Worm (Caenorhabditis elegans) whole organism, L1 larva: ENCODE data around the gene T07E3.2.

Experiments used
- C04F5.9 ChIP-seq: sonication (generic microtip); optimal IDR thresholded peaks from 2 replicates; lab custom pipeline; 2016; ENCODE audit warnings: missing genetic modification characterization, missing compliant biosample characterization
- C16A3.4 ChIP-seq: fragments of 150-350 bp; optimal IDR thresholded peaks from 2 replicates; lab custom pipeline; 2014; ENCODE audit warnings: missing biosample characterization, missing genetic modification characterization
- F16B12.6 ChIP-seq: fragments of 150-350 bp; optimal IDR thresholded peaks from 2 replicates; lab custom pipeline; 2014; ENCODE audit warnings: missing biosample characterization, missing genetic modification characterization
- Y116A8C.19 ChIP-seq: sonication (generic microtip); optimal IDR thresholded peaks from 2 replicates; lab custom pipeline; 2016; ENCODE audit warnings: missing compliant biosample characterization, missing genetic modification characterization, borderline replicate concordance
- alr-1 ChIP-seq: fragments of 200-800 bp; sonication (Bioruptor generic); optimal IDR thresholded peaks from 2 replicates; lab custom pipeline; 2018; ENCODE audit warnings: borderline replicate concordance, mild to moderate bottlenecking, missing genetic modification characterization, missing compliant biosample characterization
- aly-2 ChIP-seq: fragments of 150-350 bp; optimal IDR thresholded peaks from 2 replicates; lab custom pipeline; 2014; ENCODE audit warnings: missing biosample characterization, missing genetic modification characterization
- ceh-82 ChIP-seq, 3 experiments: fragments of 150-350 bp in 1 of 3; sonication (generic microtip) in 2 of 3; optimal IDR thresholded peaks; 2 replicates each; lab custom pipeline; 2014 to 2017; ENCODE audit warnings: missing biosample characterization in 3 of 3, missing genetic modification characterization in 3 of 3
- ceh-88 ChIP-seq: fragments of 200-800 bp; sonication (Bioruptor generic); IDR thresholded peaks from 2 replicates; pipeline ENCODE4 v1.3.6; 2022; ENCODE audit warnings: missing genetic modification characterization, missing compliant biosample characterization
- ces-1 ChIP-seq: fragments of 150-350 bp; optimal IDR thresholded peaks from 2 replicates; lab custom pipeline; 2014; ENCODE audit warnings: missing biosample characterization, missing genetic modification reagents, missing genetic modification characterization
- dsc-1 ChIP-seq: sonication (generic microtip); optimal IDR thresholded peaks from 2 replicates; lab custom pipeline; 2016; ENCODE audit warnings: mild to moderate bottlenecking, missing genetic modification characterization, missing compliant biosample characterization
- efl-1 ChIP-seq, 4 experiments: fragments of 150-350 bp; optimal IDR thresholded peaks in 3 of 4; peaks in 1 of 4; 1 replicate in 1 of 4; 2 replicates in 3 of 4; lab custom pipeline; 2014; ENCODE audit warnings: missing biosample characterization in 2 of 4, missing genetic modification characterization in 2 of 4, missing genetic modification reagents in 2 of 4
- efl-3 ChIP-seq: fragments of 200-800 bp; sonication (Bioruptor generic); optimal IDR thresholded peaks from 2 replicates; lab custom pipeline; 2018; ENCODE audit warnings: mild to moderate bottlenecking, missing genetic modification characterization, missing compliant biosample characterization
- egl-13 ChIP-seq: sonication (generic microtip); optimal IDR thresholded peaks from 2 replicates; lab custom pipeline; 2016; ENCODE audit warnings: missing genotype, missing genetic modification reagents, missing genetic modification characterization, missing compliant biosample characterization
- egl-27 ChIP-seq, 2 experiments: fragments of 150-350 bp in 1 of 2; sonication (generic microtip); optimal IDR thresholded peaks; 3 replicates each; lab custom pipeline; 2017 to 2018; ENCODE audit warnings: missing biosample characterization in 2 of 2, missing genetic modification characterization in 2 of 2, missing genetic modification reagents in 2 of 2
- elt-2 ChIP-seq: sonication (generic microtip); optimal IDR thresholded peaks from 2 replicates; lab custom pipeline; 2016; ENCODE audit warnings: missing genetic modification characterization, mild to moderate bottlenecking, inconsistent platforms, missing compliant biosample characterization, missing genetic modification reagents
- elt-3 ChIP-seq, 6 experiments: fragments of 150-350 bp in 1 of 6; sonication (generic microtip); optimal IDR thresholded peaks; 2 replicates each; lab custom pipeline; 2017 to 2018; ENCODE audit warnings: missing biosample characterization in 6 of 6, missing genetic modification characterization in 6 of 6, inconsistent platforms in 1 of 6
- ets-5 ChIP-seq: fragments of 200-800 bp; sonication (Bioruptor generic); IDR thresholded peaks from 2 replicates; pipeline ENCODE4 v1.3.6; 2022; ENCODE audit warnings: missing genetic modification characterization, missing compliant biosample characterization
- fkh-8 ChIP-seq: sonication (generic microtip); optimal IDR thresholded peaks from 2 replicates; lab custom pipeline; 2016; ENCODE audit warnings: mild to moderate bottlenecking, missing genetic modification characterization, missing compliant biosample characterization
- fos-1 ChIP-seq: fragments of 150-350 bp; optimal IDR thresholded peaks from 2 replicates; lab custom pipeline; 2014; ENCODE audit warnings: missing biosample characterization, missing genetic modification characterization
- hpl-2 ChIP-seq: fragments of 150-350 bp; optimal IDR thresholded peaks from 2 replicates; lab custom pipeline; 2014; ENCODE audit warnings: missing biosample characterization, missing genetic modification reagents, missing genetic modification characterization
- isw-1 ChIP-seq: fragments of 200-800 bp; sonication (Bioruptor generic); IDR thresholded peaks from 2 replicates; pipeline ENCODE4 v1.3.6; 2022; ENCODE audit warnings: missing genetic modification characterization, missing compliant biosample characterization
- jun-1 ChIP-seq: fragments of 150-350 bp; optimal IDR thresholded peaks from 2 replicates; lab custom pipeline; 2014; ENCODE audit warnings: missing biosample characterization, missing genetic modification reagents, missing genetic modification characterization
- lin-13 ChIP-seq: fragments of 150-350 bp; optimal IDR thresholded peaks from 2 replicates; lab custom pipeline; 2014; ENCODE audit warnings: missing biosample characterization, missing genetic modification reagents, missing genetic modification characterization
- lin-14 ChIP-seq: fragments of 200-800 bp; sonication (Bioruptor generic); optimal IDR thresholded peaks from 2 replicates; lab custom pipeline; 2018; ENCODE audit warnings: mild to moderate bottlenecking, missing genetic modification characterization, moderate library complexity, missing compliant biosample characterization
- lin-15B ChIP-seq: fragments of 150-350 bp; sonication (generic microtip); optimal IDR thresholded peaks from 3 replicates; lab custom pipeline; 2014; ENCODE audit warnings: missing biosample characterization, missing genetic modification characterization
- lin-35 ChIP-seq, 2 experiments: fragments of 150-350 bp; optimal IDR thresholded peaks; 2 replicates each; lab custom pipeline; 2014; ENCODE audit warnings: missing biosample characterization in 2 of 2, missing genetic modification characterization in 2 of 2, missing genetic modification reagents in 2 of 2
- lin-39 ChIP-seq: fragments of 150-350 bp; optimal IDR thresholded peaks from 2 replicates; lab custom pipeline; 2014; ENCODE audit warnings: missing biosample characterization, missing genetic modification reagents, missing genetic modification characterization
- lsy-2 ChIP-seq, 2 experiments: fragments of 150-350 bp; optimal IDR thresholded peaks; 2 replicates each; lab custom pipeline; 2014; ENCODE audit warnings: missing biosample characterization in 2 of 2, missing genetic modification characterization in 2 of 2
- mab-9 ChIP-seq: fragments of 200-800 bp; sonication (Bioruptor generic); IDR thresholded peaks from 2 replicates; pipeline ENCODE4 v1.3.6; 2022; ENCODE audit warnings: missing genetic modification reagents, missing genetic modification characterization, missing compliant biosample characterization
- mdl-1 ChIP-seq, 2 experiments: fragments of 150-350 bp; optimal IDR thresholded peaks; 2 replicates each; lab custom pipeline; 2014 to 2017; ENCODE audit warnings: missing biosample characterization in 2 of 2, missing genetic modification characterization in 2 of 2, inconsistent platforms in 1 of 2
- mef-2 ChIP-seq: fragments of 150-350 bp; optimal IDR thresholded peaks from 2 replicates; lab custom pipeline; 2014; ENCODE audit warnings: missing biosample characterization, missing genetic modification characterization
- nhr-12 ChIP-seq: sonication (generic microtip); optimal IDR thresholded peaks from 2 replicates; lab custom pipeline; 2017; ENCODE audit warnings: missing biosample characterization, missing genetic modification characterization
- nhr-20 ChIP-seq: sonication (generic microtip); optimal IDR thresholded peaks from 2 replicates; lab custom pipeline; 2016; ENCODE audit warnings: mild to moderate bottlenecking, missing genetic modification characterization, missing compliant biosample characterization
- nhr-237 ChIP-seq: fragments of 150-350 bp; optimal IDR thresholded peaks from 2 replicates; lab custom pipeline; 2014; ENCODE audit warnings: missing biosample characterization, missing genetic modification characterization
- nhr-47 ChIP-seq: sonication (generic microtip); optimal IDR thresholded peaks from 2 replicates; lab custom pipeline; 2016; ENCODE audit warnings: mild to moderate bottlenecking, missing genetic modification characterization, moderate library complexity, missing compliant biosample characterization
- nhr-71 ChIP-seq: sonication (generic microtip); optimal IDR thresholded peaks from 2 replicates; lab custom pipeline; 2016; ENCODE audit warnings: mild to moderate bottlenecking, missing genetic modification characterization, moderate library complexity, missing compliant biosample characterization
- nhr-76 ChIP-seq: sonication (generic microtip); optimal IDR thresholded peaks from 2 replicates; lab custom pipeline; 2017; ENCODE audit warnings: missing biosample characterization, missing genetic modification characterization
- nhr-77 ChIP-seq: fragments of 150-350 bp; optimal IDR thresholded peaks from 2 replicates; lab custom pipeline; 2014; ENCODE audit warnings: missing biosample characterization, missing genetic modification characterization
- nhr-85 ChIP-seq: sonication (generic microtip); peaks from one replicate; lab custom pipeline; 2016; ENCODE audit warnings: missing genetic modification characterization, inconsistent platforms, missing compliant biosample characterization
- nhr-90 ChIP-seq: sonication (generic microtip); optimal IDR thresholded peaks from 2 replicates; lab custom pipeline; 2016; ENCODE audit warnings: mild to moderate bottlenecking, missing genetic modification characterization, missing compliant biosample characterization; ENCODE audit not compliant: poor library complexity
- pax-3 ChIP-seq: fragments of 200-800 bp; sonication (Bioruptor generic); optimal IDR thresholded peaks from 2 replicates; lab custom pipeline; 2018; ENCODE audit warnings: mild to moderate bottlenecking, missing genetic modification characterization, moderate library complexity, missing compliant biosample characterization
- pqm-1 ChIP-seq: sonication (generic microtip); optimal IDR thresholded peaks from 3 replicates; lab custom pipeline; 2017; ENCODE audit warnings: missing biosample characterization, missing genetic modification characterization
- rnt-1 ChIP-seq: sonication (generic microtip); optimal IDR thresholded peaks from 2 replicates; lab custom pipeline; 2016; ENCODE audit warnings: mild to moderate bottlenecking, missing genetic modification characterization, moderate library complexity, missing compliant biosample characterization
- snpc-4 ChIP-seq: fragments of 150-350 bp; optimal IDR thresholded peaks from 2 replicates; lab custom pipeline; 2014; ENCODE audit warnings: missing biosample characterization, missing genetic modification characterization
- swsn-7 ChIP-seq: sonication (generic microtip); optimal IDR thresholded peaks from 2 replicates; lab custom pipeline; 2016; ENCODE audit warnings: missing genetic modification characterization, missing compliant biosample characterization
- tlp-1 ChIP-seq: fragments of 150-350 bp; optimal IDR thresholded peaks from 2 replicates; lab custom pipeline; 2014; ENCODE audit warnings: missing biosample characterization, missing genetic modification characterization
- unc-30 ChIP-seq: sonication (generic microtip); optimal IDR thresholded peaks from 2 replicates; lab custom pipeline; 2017; ENCODE audit warnings: missing biosample characterization, missing genetic modification characterization
- unc-86 ChIP-seq: sonication (generic microtip); optimal IDR thresholded peaks from 2 replicates; lab custom pipeline; 2016; ENCODE audit warnings: missing genetic modification characterization, missing compliant biosample characterization
- vab-15 ChIP-seq: sonication (generic microtip); optimal IDR thresholded peaks from 2 replicates; lab custom pipeline; 2017; ENCODE audit warnings: missing genotype, mild to moderate bottlenecking, missing genetic modification characterization, missing compliant biosample characterization
- zip-4 ChIP-seq: fragments of 200-800 bp; sonication (Bioruptor generic); optimal IDR thresholded peaks from 2 replicates; lab custom pipeline; 2018; ENCODE audit warnings: mild to moderate bottlenecking, missing genetic modification characterization, moderate library complexity, missing compliant biosample characterization
- ztf-11 ChIP-seq, 2 experiments: sonication (generic microtip); optimal IDR thresholded peaks; 2 replicates each; lab custom pipeline; 2016 to 2017; ENCODE audit warnings: missing genetic modification characterization in 2 of 2, missing biosample characterization in 1 of 2, missing compliant biosample characterization in 1 of 2
- ztf-4 ChIP-seq: fragments of 150-350 bp; optimal IDR thresholded peaks from 2 replicates; lab custom pipeline; 2014; ENCODE audit warnings: missing biosample characterization, missing genetic modification characterization

T07E3.2 gene

DNA sequence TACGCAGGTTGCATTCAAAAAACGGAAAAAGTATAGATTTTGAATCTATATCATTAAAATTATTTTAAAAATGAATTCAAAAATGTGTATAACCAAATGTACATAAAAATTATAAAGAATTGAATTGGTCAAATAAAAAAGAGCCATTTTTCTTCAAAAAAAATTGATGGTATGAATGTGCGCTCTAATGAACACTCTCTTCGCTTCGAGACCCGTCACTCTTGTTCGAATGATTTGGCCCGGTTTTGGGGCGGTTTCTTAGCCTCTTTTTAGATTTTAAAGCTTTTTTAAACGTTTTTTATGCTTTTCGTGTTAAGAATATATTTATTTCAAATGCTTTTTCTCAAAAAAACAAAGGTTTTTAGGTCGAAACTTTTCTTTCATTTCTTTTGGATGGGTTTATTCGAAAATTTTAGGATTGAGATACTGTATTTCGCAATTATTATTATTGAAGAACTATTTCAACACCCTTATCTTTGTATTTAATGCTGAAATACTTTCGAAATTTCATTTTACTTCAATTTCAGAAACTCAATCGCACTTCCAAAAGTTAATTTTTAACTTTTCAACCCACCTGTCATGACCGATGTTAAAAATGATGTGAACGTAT, 23.2 kb downstream of the T07E3.2 start, which contains the start of gene inf-1 (continued):
- TF ChIP-seq ceh-82 (tag; optimal IDR thresholded peaks at IDR 0.05; lab: Kevin White, UChicago) (peak in 1 of 3 experiments; percentile 40), nhr-90 (tag; lab: Kevin White, UChicago) (no peak), dsc-1 (no peak), lin-13 (peak; percentile 25), lin-39 (tag; lab: Kevin White, UChicago) (no peak), C04F5.9 (no peak), aly-2 (no peak), lsy-2 (tag; optimal IDR thresholded peaks at IDR 0.05; lab: Kevin White, UChicago) (peak; percentile 67 to 88), rnt-1 (tag; lab: Kevin White, UChicago) (peak; percentile 29), mef-2 (tag; lab: Kevin White, UChicago) (no peak), nhr-12 (tag; lab: Kevin White, UChicago) (no peak), F16B12.6 (tag; lab: Kevin White, UChicago) (peak; percentile 16), zip-4 (no peak), lin-14 (GFP tag; lab: Kevin White, UChicago) (peak; percentile 54), nhr-237 (tag; lab: Kevin White, UChicago) (no peak), C16A3.4 (tag; lab: Kevin White, UChicago) (peak; percentile 55), egl-27 (tag; optimal IDR thresholded peaks at IDR 0.05; lab: Kevin White, UChicago) (no peak), lin-15B (tag; lab: Kevin White, UChicago) (peak; percentile 67), nhr-85 (tag; lab: Kevin White, UChicago) (peak; percentile 57), nhr-47 (peak; percentile 18), mab-9 (GFP tag; lab: Robert Waterston, UW) (no peak), unc-86 (tag; lab: Kevin White, UChicago) (no peak), nhr-77 (tag; lab: Kevin White, UChicago) (no peak), ces-1 (no peak), lin-35 (GFP tag; optimal IDR thresholded peaks at IDR 0.05; lab: Kevin White, UChicago) (peak; percentile 69 to 81), hpl-2 (no peak), egl-13 (tag; lab: Kevin White, UChicago) (no peak), ceh-88 (no peak), ets-5 (GFP tag; lab: Robert Waterston, UW) (no peak), elt-2 (no peak), ztf-4 (tag; lab: Kevin White, UChicago) (no peak), efl-1 (optimal IDR thresholded peaks at IDR 0.05; lab: Kevin White, UChicago) (peak; percentile 63), efl-1 (GFP tag; optimal IDR thresholded peaks at IDR 0.05 in 1 of 2; lab: Kevin White, UChicago) (peak; percentile 70 to 91), pax-3 (tag; lab: Kevin White, UChicago) (no peak), mdl-1 (tag; optimal IDR thresholded peaks at IDR 0.05; lab: Kevin White, UChicago) (no peak), elt-3 (tag; optimal IDR thresholded peaks at IDR 0.05; lab: Kevin White, UChicago) (peak in 2 of 6 experiments; percentile 19 to 46), efl-3 (GFP tag; lab: Kevin White, UChicago) (no peak), fos-1 (tag; lab: Kevin White, UChicago) (no peak), snpc-4 (no peak), fkh-8 (tag; lab: Kevin White, UChicago) (peak; percentile 14), isw-1 (GFP tag; lab: Robert Waterston, UW) (no peak), tlp-1 (no peak), nhr-71 (tag; lab: Kevin White, UChicago) (peak; percentile 41), pqm-1 (no peak), unc-30 (tag; lab: Kevin White, UChicago) (no peak), alr-1 (tag; lab: Kevin White, UChicago) (no peak), jun-1 (tag; lab: Kevin White, UChicago) (no peak), nhr-76 (tag; lab: Kevin White, UChicago) (no peak), nhr-20 (peak; percentile 34), ztf-11 (tag; optimal IDR thresholded peaks at IDR 0.05; lab: Kevin White, UChicago) (no peak), swsn-7 (tag; lab: Kevin White, UChicago) (peak; percentile 26), vab-15 (no peak), Y116A8C.19 (tag; lab: Kevin White, UChicago) (no peak)
